Worm (Caenorhabditis elegans): Measurements from ENCODE around the gene sap-140.

The sap-140 gene

ce11 chrIII:7520672-7521071 is 21.1 kb downstream of the sap-140 start, which contains the start of the genes cux-7 and C07H6.2 (continued):
- peak; percentile 85 for TF ChIP-seq sea-2 (GFP tag; IDR thresholded peaks at IDR 0.05)
- peak; percentile 88 for TF ChIP-seq chd-7 (tag; optimal IDR thresholded peaks at IDR 0.05)
- TF ChIP-seq ztf-18 (tag; optimal IDR thresholded peaks at IDR 0.05) = peak; percentile 71
- TF ChIP-seq F39B2.1 (GFP tag; IDR thresholded peaks at IDR 0.05) = peak; percentile 35; the same call in 1 of the 2 replicates
- TF ChIP-seq snpc-4 (GFP tag; optimal IDR thresholded peaks at IDR 0.05) = peak; percentile 16
- peak in 2 of 4 experiments; percentile 63 to 78 for TF ChIP-seq snpc-4 (tag; optimal IDR thresholded peaks at IDR 0.05)
- no peak for TF ChIP-seq T26A5.8 (tag; optimal IDR thresholded peaks at IDR 0.05)
- TF ChIP-seq ceh-91 (GFP tag; IDR thresholded peaks at IDR 0.05) = peak; percentile 75; the same call in 1 of the 2 replicates
- peak; percentile 86; the same call in 1 of the 2 replicates for TF ChIP-seq madf-3 (GFP tag; IDR thresholded peaks at IDR 0.05)
- TF ChIP-seq lin-35 (GFP tag; optimal IDR thresholded peaks at IDR 0.05) = peak in 2 of 3 experiments; percentile 10 to 91
- TF ChIP-seq B0336.3 (GFP tag; IDR thresholded peaks at IDR 0.05) = 0 out of 2 replicates have a peak, but pooled peaks have one; percentile 45
- peak; percentile 87 to 96 for TF ChIP-seq rec-8 (tag; optimal IDR thresholded peaks at IDR 0.05)
- TF ChIP-seq nhr-27 (tag; optimal IDR thresholded peaks at IDR 0.05) = peak; percentile 79
- peak; percentile 83 for TF ChIP-seq tlf-1 (GFP tag; optimal IDR thresholded peaks at IDR 0.05)
- TF ChIP-seq nfyb-1 (GFP tag; IDR thresholded peaks at IDR 0.05) = peak; percentile 93
- TF ChIP-seq ztf-3 (GFP tag; optimal IDR thresholded peaks at IDR 0.05) = no peak
- TF ChIP-seq madf-8 (GFP tag; conservative IDR thresholded peaks at IDR 0.05) = peak; percentile 72
- TF ChIP-seq dox-1 (GFP tag; IDR thresholded peaks at IDR 0.05) = peak; percentile 86
- peak; percentile 33 for TF ChIP-seq snpc-1.1 (tag; optimal IDR thresholded peaks at IDR 0.05; ENCODE audit: insufficient read depth)
- peak; percentile 80; the same call in 1 of the 2 replicates for TF ChIP-seq hmg-20 (GFP tag; IDR thresholded peaks at IDR 0.05)
- no peak for TF ChIP-seq bed-1 (GFP tag; IDR thresholded peaks at IDR 0.05)
- peak; percentile 85 for TF ChIP-seq aptf-2 (GFP tag; conservative IDR thresholded peaks at IDR 0.05)
- peak; percentile 98 for TF ChIP-seq ceh-27 (GFP tag; optimal IDR thresholded peaks at IDR 0.05)
- peak; percentile 94 for TF ChIP-seq akir-1 (GFP tag; optimal IDR thresholded peaks at IDR 0.05)
- no peak for TF ChIP-seq nhr-179 (tag; optimal IDR thresholded peaks at IDR 0.05)
- TF ChIP-seq let-526 (GFP tag; IDR thresholded peaks at IDR 0.05) = peak; percentile 95
- peak; percentile 75 for TF ChIP-seq D2030.7 (GFP tag; IDR thresholded peaks at IDR 0.05)
- TF ChIP-seq lag-1 (GFP tag; IDR thresholded peaks at IDR 0.05) = peak; percentile 82; the same call in 1 of the 2 replicates
- TF ChIP-seq egrh-3 (GFP tag; IDR thresholded peaks at IDR 0.05) = peak; percentile 45; the same call in 1 of the 2 replicates
- TF ChIP-seq K12H6.12 (tag; optimal IDR thresholded peaks at IDR 0.05) = peak; percentile 92
- peak; percentile 79 for TF ChIP-seq ztf-6 (GFP tag; IDR thresholded peaks at IDR 0.05)
- TF ChIP-seq xnd-1 (tag; optimal IDR thresholded peaks at IDR 0.05) = peak; percentile 23
- TF ChIP-seq mel-28 (tag; optimal IDR thresholded peaks at IDR 0.05; ENCODE audit: borderline replicate concordance) = peak; percentile 34
- peak; percentile 71; the same call in 1 of the 2 replicates for TF ChIP-seq ztf-28 (GFP tag; IDR thresholded peaks at IDR 0.05)
- peak; percentile 86 for TF ChIP-seq pbrm-1 (GFP tag; IDR thresholded peaks at IDR 0.05)
- TF ChIP-seq B0019.2 (GFP tag; conservative IDR thresholded peaks at IDR 0.05) = peak; percentile 54; the same call in 1 of the 2 replicates
- no peak for TF ChIP-seq F49E8.2 (tag; optimal IDR thresholded peaks at IDR 0.05; ENCODE audit: insufficient read depth)
- peak; percentile 41 for TF ChIP-seq T07F8.4 (tag; optimal IDR thresholded peaks at IDR 0.05)
- no peak for TF ChIP-seq ama-1 (optimal IDR thresholded peaks at IDR 0.05)
- no peak for TF ChIP-seq ama-1 (GFP tag; optimal IDR thresholded peaks at IDR 0.05)
- TF ChIP-seq aptf-3 (GFP tag; IDR thresholded peaks at IDR 0.05) = no peak
- TF ChIP-seq atf-7 (tag; optimal IDR thresholded peaks at IDR 0.05) = peak; percentile 74
- peak; percentile 49; the same call in 1 of the 2 replicates for TF ChIP-seq nfya-2 (GFP tag; IDR thresholded peaks at IDR 0.05)
- TF ChIP-seq unc-130 (GFP tag; optimal IDR thresholded peaks at IDR 0.05) = peak; percentile 97
- no peak for TF ChIP-seq lsy-27 (tag; optimal IDR thresholded peaks at IDR 0.05; ENCODE audit: borderline replicate concordance, insufficient read depth)
- peak; percentile 87 for TF ChIP-seq madf-6 (GFP tag; IDR thresholded peaks at IDR 0.05)
- TF ChIP-seq sptf-2 (GFP tag; optimal IDR thresholded peaks at IDR 0.05) = no peak
- no peak for TF ChIP-seq fkh-3 (tag; optimal IDR thresholded peaks at IDR 0.05)
